Worm (Caenorhabditis elegans) whole organism, L3 larva: Measurements from ENCODE around the gene F23H12.10.

Experiments used
- R02D3.7 ChIP-seq: fragments of 150-350 bp; optimal IDR thresholded peaks from 2 replicates; lab custom pipeline; 2014; ENCODE audit warnings: missing biosample characterization, missing genetic modification characterization
- ZK546.5 ChIP-seq: sonication (generic microtip); optimal IDR thresholded peaks from 2 replicates; lab custom pipeline; 2017; ENCODE audit warnings: missing biosample characterization, missing genetic modification characterization
- ama-1 ChIP-seq: fragments of 150-350 bp; optimal IDR thresholded peaks from 2 replicates; lab custom pipeline; 2018
- ceh-16 ChIP-seq: sonication (generic microtip); optimal IDR thresholded peaks from 2 replicates; lab custom pipeline; 2017; ENCODE audit warnings: missing biosample characterization, missing genetic modification characterization
- ceh-9 ChIP-seq: sonication (generic microtip); optimal IDR thresholded peaks from 2 replicates; lab custom pipeline; 2018; ENCODE audit warnings: missing biosample characterization, missing genetic modification characterization
- egl-27 ChIP-seq: sonication (generic microtip); optimal IDR thresholded peaks from 4 replicates; lab custom pipeline; 2017; ENCODE audit warnings: missing biosample characterization, missing genetic modification reagents, missing genetic modification characterization
- egl-5 ChIP-seq: fragments of 150-350 bp; optimal IDR thresholded peaks from 2 replicates; lab custom pipeline; 2017; ENCODE audit warnings: missing biosample characterization, missing genetic modification reagents, missing genetic modification characterization, inconsistent platforms
- elt-1 ChIP-seq: fragments of 150-350 bp; optimal IDR thresholded peaks from 2 replicates; lab custom pipeline; 2014; ENCODE audit warnings: missing biosample characterization, missing genetic modification characterization
- elt-2 ChIP-seq: sonication (generic microtip); optimal IDR thresholded peaks from 2 replicates; lab custom pipeline; 2016; ENCODE audit warnings: missing genetic modification reagents, mild to moderate bottlenecking, missing genetic modification characterization, missing compliant biosample characterization
- eor-1 ChIP-seq, 2 experiments: fragments of 150-350 bp; optimal IDR thresholded peaks; 2 replicates each; lab custom pipeline; 2014 to 2018; ENCODE audit warnings: missing biosample characterization in 2 of 2, missing genetic modification characterization in 2 of 2
- fkh-10 ChIP-seq: sonication (generic microtip); optimal IDR thresholded peaks from 2 replicates; lab custom pipeline; 2017; ENCODE audit warnings: missing biosample characterization, missing genetic modification reagents, missing genetic modification characterization
- fkh-2 ChIP-seq: fragments of 150-350 bp; optimal IDR thresholded peaks from 2 replicates; lab custom pipeline; 2014; ENCODE audit warnings: missing biosample characterization, missing genetic modification reagents, missing genetic modification characterization
- fos-1 ChIP-seq: fragments of 150-350 bp; optimal IDR thresholded peaks from 2 replicates; lab custom pipeline; 2014; ENCODE audit warnings: missing biosample characterization, missing genetic modification characterization
- hmg-11 ChIP-seq: sonication (generic microtip); optimal IDR thresholded peaks from 2 replicates; lab custom pipeline; 2016; ENCODE audit warnings: missing genetic modification characterization, missing compliant biosample characterization
- jun-1 ChIP-seq: fragments of 150-350 bp; optimal IDR thresholded peaks from 2 replicates; lab custom pipeline; 2014; ENCODE audit warnings: missing biosample characterization, missing genetic modification reagents, missing genetic modification characterization
- lin-15B ChIP-seq: fragments of 150-350 bp; optimal IDR thresholded peaks from 2 replicates; lab custom pipeline; 2014; ENCODE audit warnings: missing biosample characterization, missing genetic modification characterization
- lin-39 ChIP-seq: fragments of 150-350 bp; optimal IDR thresholded peaks from 2 replicates; lab custom pipeline; 2018; ENCODE audit warnings: missing biosample characterization, missing genetic modification reagents, missing genetic modification characterization
- lsy-12 ChIP-seq: sonication (generic microtip); optimal IDR thresholded peaks from 2 replicates; lab custom pipeline; 2016; ENCODE audit warnings: mild to moderate bottlenecking, missing genetic modification characterization, missing compliant biosample characterization
- mdl-1 ChIP-seq: fragments of 150-350 bp; optimal IDR thresholded peaks from 2 replicates; lab custom pipeline; 2014; ENCODE audit warnings: missing biosample characterization, missing genetic modification characterization
- mml-1 ChIP-seq: fragments of 150-350 bp; sonication (generic microtip); optimal IDR thresholded peaks from 3 replicates; lab custom pipeline; 2014; ENCODE audit warnings: missing biosample characterization, missing genetic modification characterization
- nfya-1 ChIP-seq: sonication (generic microtip); optimal IDR thresholded peaks from 2 replicates; lab custom pipeline; 2017; ENCODE audit warnings: missing genetic modification characterization, mild to moderate bottlenecking, missing compliant biosample characterization, antibody characterized with exemption, moderate library complexity; ENCODE audit not compliant: insufficient read depth
- nhr-11 ChIP-seq: fragments of 150-350 bp; optimal IDR thresholded peaks from 2 replicates; lab custom pipeline; 2014; ENCODE audit warnings: missing biosample characterization, missing genetic modification characterization
- nhr-28 ChIP-seq: fragments of 150-350 bp; optimal IDR thresholded peaks from 2 replicates; lab custom pipeline; 2014; ENCODE audit warnings: missing biosample characterization, missing genetic modification characterization
- nhr-43 ChIP-seq: sonication (generic microtip); optimal IDR thresholded peaks from 2 replicates; lab custom pipeline; 2016; ENCODE audit warnings: mild to moderate bottlenecking, missing genetic modification characterization, missing compliant biosample characterization; ENCODE audit not compliant: poor library complexity, severe bottlenecking
- nhr-76 ChIP-seq: fragments of 150-350 bp; sonication (generic microtip); optimal IDR thresholded peaks from 5 replicates; lab custom pipeline; 2014; ENCODE audit warnings: missing biosample characterization, missing genetic modification characterization
- nhr-77 ChIP-seq: fragments of 150-350 bp; optimal IDR thresholded peaks from 2 replicates; lab custom pipeline; 2014; ENCODE audit warnings: missing biosample characterization, missing genetic modification characterization
- pha-4 ChIP-seq: fragments of 150-350 bp; optimal IDR thresholded peaks from 2 replicates; lab custom pipeline; 2014; ENCODE audit warnings: missing biosample characterization, missing genetic modification reagents, missing genetic modification characterization
- pqm-1 ChIP-seq: fragments of 150-350 bp; optimal IDR thresholded peaks from 2 replicates; lab custom pipeline; 2017; ENCODE audit warnings: missing biosample characterization, missing genetic modification characterization, inconsistent platforms
- sea-2 ChIP-seq: fragments of 150-350 bp; sonication (generic microtip); optimal IDR thresholded peaks from 4 replicates; lab custom pipeline; 2014; ENCODE audit warnings: missing biosample characterization, missing genetic modification reagents, missing genetic modification characterization
- skn-1 ChIP-seq: fragments of 150-350 bp; optimal IDR thresholded peaks from 2 replicates; lab custom pipeline; 2014; ENCODE audit warnings: missing biosample characterization, missing genetic modification characterization
- snpc-4 ChIP-seq: fragments of 150-350 bp; optimal IDR thresholded peaks from 2 replicates; lab custom pipeline; 2014; ENCODE audit warnings: missing biosample characterization, missing genetic modification characterization
- tbx-2 ChIP-seq: sonication (generic microtip); optimal IDR thresholded peaks from 2 replicates; lab custom pipeline; 2016; ENCODE audit warnings: mild to moderate bottlenecking, missing genetic modification characterization, missing compliant biosample characterization
- unc-62 ChIP-seq: fragments of 150-350 bp; sonication (generic microtip); optimal IDR thresholded peaks from 4 replicates; lab custom pipeline; 2014; ENCODE audit warnings: missing biosample characterization, missing genetic modification reagents, missing genetic modification characterization
- zag-1 ChIP-seq: fragments of 150-350 bp; optimal IDR thresholded peaks from 2 replicates; lab custom pipeline; 2014; ENCODE audit warnings: missing biosample characterization, missing genetic modification characterization
- ztf-11 ChIP-seq: fragments of 150-350 bp; optimal IDR thresholded peaks from 2 replicates; lab custom pipeline; 2014; ENCODE audit warnings: missing biosample characterization, missing genetic modification characterization
- ztf-4 ChIP-seq: fragments of 150-350 bp; optimal IDR thresholded peaks from 2 replicates; lab custom pipeline; 2014; ENCODE audit warnings: missing biosample characterization, missing genetic modification characterization

F23H12.10 gene

ce11 chrV:12343419-12343969 is 30.6 kb downstream of the F23H12.10 start, which contains the start of gene tomm-20 (continued):
- TF ChIP-seq lsy-12 (tag; lab: Kevin White, UChicago) (peak; percentile 91), egl-5 (tag; lab: Kevin White, UChicago) (peak; percentile 83), skn-1 (tag; lab: Kevin White, UChicago) (peak; percentile 60), ama-1 (lab: Kevin White, UChicago) (peak; percentile 67), mdl-1 (no peak), eor-1 (tag; optimal IDR thresholded peaks at IDR 0.05; lab: Kevin White, UChicago) (no peak), nfya-1 (tag; lab: Kevin White, UChicago) (peak; percentile 91), nhr-43 (peak; percentile 95)

- TF ChIP-seq lin-39 (tag; lab: Kevin White, UChicago) (no peak), pqm-1 (no peak), R02D3.7 (tag; lab: Kevin White, UChicago) (no peak), fkh-10 (GFP tag; lab: Kevin White, UChicago) (no peak), elt-1 (tag; lab: Kevin White, UChicago) (no peak), elt-2 (tag; lab: Kevin White, UChicago) (no peak), nhr-76 (tag; lab: Kevin White, UChicago) (no peak), unc-62 (no peak), mdl-1 (no peak), ZK546.5 (tag; lab: Kevin White, UChicago) (no peak), ztf-4 (tag; lab: Kevin White, UChicago) (no peak), nhr-11 (tag; lab: Kevin White, UChicago) (no peak), tbx-2 (no peak), egl-5 (tag; lab: Kevin White, UChicago) (no peak)
Observed at ce11 chrV:12337894-12338293, 36.2 kb downstream of the F23H12.10 start, which contains the start of gene twk-13. Gene twk-13 (minus strand): TSS chrV:12337994.

ce11 chrV:12334387-12334786 is 39.7 kb downstream of the F23H12.10 start:
- TF ChIP-seq egl-5 (tag; lab: Kevin White, UChicago) (peak; percentile 78), tbx-2 (no peak)

ce11 chrV:12331820-12332219 is 42.2 kb downstream of the F23H12.10 start:
- no peak for TF ChIP-seq snpc-4
- TF ChIP-seq ztf-11 (tag; lab: Kevin White, UChicago): no peak
- no peak for TF ChIP-seq nhr-77 (tag; lab: Kevin White, UChicago)
- TF ChIP-seq fkh-10 (GFP tag; lab: Kevin White, UChicago): no peak
- no peak for TF ChIP-seq sea-2
- no peak for TF ChIP-seq nhr-11 (tag; lab: Kevin White, UChicago)
- peak; percentile 38 for TF ChIP-seq lsy-12 (tag; lab: Kevin White, UChicago)
- TF ChIP-seq lin-15B (tag; lab: Kevin White, UChicago): no peak
- TF ChIP-seq mml-1 (tag; lab: Kevin White, UChicago): no peak
- no peak for TF ChIP-seq jun-1 (tag; lab: Kevin White, UChicago)
- no peak for TF ChIP-seq ceh-16 (tag; lab: Kevin White, UChicago)
- TF ChIP-seq nhr-28 (tag; lab: Kevin White, UChicago): no peak
- TF ChIP-seq elt-2 (tag; lab: Kevin White, UChicago): peak; percentile 11
- no peak for TF ChIP-seq zag-1
- no peak for TF ChIP-seq ceh-9
- TF ChIP-seq egl-27 (tag; lab: Kevin White, UChicago): no peak
- TF ChIP-seq pqm-1: no peak
- TF ChIP-seq ama-1 (lab: Kevin White, UChicago): no peak
- TF ChIP-seq skn-1 (tag; lab: Kevin White, UChicago): no peak
- peak; percentile 32 for TF ChIP-seq nfya-1 (tag; lab: Kevin White, UChicago)
- TF ChIP-seq hmg-11: peak; percentile 61
- TF ChIP-seq lin-39 (tag; lab: Kevin White, UChicago): peak; percentile 43
- TF ChIP-seq, all 47 proteins: peak for 5

- no peak for TF ChIP-seq ama-1 (lab: Kevin White, UChicago)
- no peak for TF ChIP-seq fkh-2
- TF ChIP-seq pha-4 (tag; lab: Kevin White, UChicago): no peak
- TF ChIP-seq elt-2 (tag; lab: Kevin White, UChicago): no peak
- no peak for TF ChIP-seq hmg-11
- peak; percentile 57 for TF ChIP-seq elt-1 (tag; lab: Kevin White, UChicago)
- no peak for TF ChIP-seq fos-1 (tag; lab: Kevin White, UChicago)
Observed at ce11 chrV:12329173-12329572, 44.9 kb downstream of the F23H12.10 start.
